Fruit fly (Drosophila melanogaster): ENCODE data around the gene CG17597.
A peak's percentile ranks its signal among the peaks of the same experiment; 100 is the strongest.

CG17597 gene

dm6 chr2L:18844917-18845509 is 14.1 kb upstream of the CG17597 start, which contains the start of gene CG17321 (continued):
- TF ChIP-seq CG18476 (GFP tag; optimal IDR thresholded peaks at IDR 0.05) = no peak
- TF ChIP-seq tna (GFP tag; IDR thresholded peaks at IDR 0.05; ENCODE audit: partially characterized antibody) = no peak
- TF ChIP-seq grau (tag; optimal IDR thresholded peaks at IDR 0.05) = no peak
- 0 out of 2 replicates have a peak, but pooled peaks have one; percentile 18 for TF ChIP-seq nerfin-2 (GFP tag; IDR thresholded peaks at IDR 0.05; ENCODE audit: partially characterized antibody)
- no peak for TF ChIP-seq pita (GFP tag; optimal IDR thresholded peaks at IDR 0.05)
- no peak for TF ChIP-seq Opbp (GFP tag; IDR thresholded peaks at IDR 0.05; ENCODE audit: partially characterized antibody)
- no peak for TF ChIP-seq BtbVII (GFP tag; optimal IDR thresholded peaks at IDR 0.05)
- no peak for TF ChIP-seq CG12236 (GFP tag; optimal IDR thresholded peaks at IDR 0.05)
- TF ChIP-seq CG16863 (GFP tag; optimal IDR thresholded peaks at IDR 0.05) = no peak
- no peak for TF ChIP-seq odd (GFP tag; optimal IDR thresholded peaks at IDR 0.05)
- TF ChIP-seq Atf-2 (GFP tag; optimal IDR thresholded peaks at IDR 0.05) = no peak
- TF ChIP-seq Bgb (GFP tag; IDR thresholded peaks at IDR 0.05; ENCODE audit: partially characterized antibody) = peak; percentile 27; the same call in 1 of the 2 replicates
- no peak for TF ChIP-seq CG17829 (tag; optimal IDR thresholded peaks at IDR 0.05)
- peak; percentile 68 for TF ChIP-seq crol (GFP tag; IDR thresholded peaks at IDR 0.05)
- peak; percentile 14 for TF ChIP-seq Hand (GFP tag; optimal IDR thresholded peaks at IDR 0.05)
- TF ChIP-seq stc (GFP tag; IDR thresholded peaks at IDR 0.05) = no peak
- TF ChIP-seq Oli (tag; optimal IDR thresholded peaks at IDR 0.05) = no peak
- TF ChIP-seq CG17385 (GFP tag; optimal IDR thresholded peaks at IDR 0.05) = peak; percentile 19
- no peak for TF ChIP-seq nom (GFP tag; optimal IDR thresholded peaks at IDR 0.05)
- TF ChIP-seq Myb (GFP tag; optimal IDR thresholded peaks at IDR 0.05) = no peak
- no peak for TF ChIP-seq Hmx (GFP tag; optimal IDR thresholded peaks at IDR 0.05)
- no peak for TF ChIP-seq CG3726 (GFP tag; IDR thresholded peaks at IDR 0.05)
- TF ChIP-seq CG11247 (GFP tag; IDR thresholded peaks at IDR 0.05) = no peak
- no peak for TF ChIP-seq Abd-B (GFP tag; optimal IDR thresholded peaks at IDR 0.05)
- no peak for TF ChIP-seq knrl (GFP tag; IDR thresholded peaks at IDR 0.05; ENCODE audit: partially characterized antibody)
- no peak for TF ChIP-seq C15 (GFP tag; IDR thresholded peaks at IDR 0.05)
- TF ChIP-seq H15 (GFP tag; IDR thresholded peaks at IDR 0.05) = no peak
- no peak for TF ChIP-seq gsb (GFP tag; IDR thresholded peaks at IDR 0.05)
- no peak for TF ChIP-seq kah (GFP tag; optimal IDR thresholded peaks at IDR 0.05)
- no peak for TF ChIP-seq exex (tag; optimal IDR thresholded peaks at IDR 0.05)
- no peak for TF ChIP-seq CG12391 (tag; optimal IDR thresholded peaks at IDR 0.05)
- no peak for TF ChIP-seq ato (GFP tag; IDR thresholded peaks at IDR 0.05; ENCODE audit: partially characterized antibody)
- no peak for TF ChIP-seq Dad (GFP tag; optimal IDR thresholded peaks at IDR 0.05)
- no peak for TF ChIP-seq en (GFP tag; optimal IDR thresholded peaks at IDR 0.05)
- no peak for TF ChIP-seq Mrtf (GFP tag; IDR thresholded peaks at IDR 0.05)
- TF ChIP-seq CG7928 (GFP tag; optimal IDR thresholded peaks at IDR 0.05) = no peak
- TF ChIP-seq CG5245 (GFP tag; optimal IDR thresholded peaks at IDR 0.05) = no peak
- peak; percentile 66 for TF ChIP-seq abd-A (tag; optimal IDR thresholded peaks at IDR 0.05)
- TF ChIP-seq stwl (tag; optimal IDR thresholded peaks at IDR 0.05) = no peak
- no peak for TF ChIP-seq HLH4C (GFP tag; IDR thresholded peaks at IDR 0.05; ENCODE audit: partially characterized antibody)
- TF ChIP-seq zfh1 (GFP tag; IDR thresholded peaks at IDR 0.05) = no peak
- no peak for TF ChIP-seq pzg (GFP tag; optimal IDR thresholded peaks at IDR 0.05)
- no peak for TF ChIP-seq tio (GFP tag; optimal IDR thresholded peaks at IDR 0.05)
- TF ChIP-seq CG15601 (tag; optimal IDR thresholded peaks at IDR 0.05) = no peak
- TF ChIP-seq CG10147 (GFP tag; optimal IDR thresholded peaks at IDR 0.05) = no peak
- TF ChIP-seq inv (GFP tag; IDR thresholded peaks at IDR 0.05; ENCODE audit: partially characterized antibody) = no peak
- no peak for TF ChIP-seq CG2678 (tag; optimal IDR thresholded peaks at IDR 0.05)
- no peak for TF ChIP-seq fd3F (GFP tag; optimal IDR thresholded peaks at IDR 0.05)
- peak; percentile 36 for TF ChIP-seq CG18599 (GFP tag; optimal IDR thresholded peaks at IDR 0.05)

Measured in whole organism, embryonic.